Worm (Caenorhabditis elegans): ENCODE data around the gene pcm-1.
A peak's percentile ranks its signal among the peaks of the same experiment; 100 is the strongest.

The pcm-1 gene

DNA sequence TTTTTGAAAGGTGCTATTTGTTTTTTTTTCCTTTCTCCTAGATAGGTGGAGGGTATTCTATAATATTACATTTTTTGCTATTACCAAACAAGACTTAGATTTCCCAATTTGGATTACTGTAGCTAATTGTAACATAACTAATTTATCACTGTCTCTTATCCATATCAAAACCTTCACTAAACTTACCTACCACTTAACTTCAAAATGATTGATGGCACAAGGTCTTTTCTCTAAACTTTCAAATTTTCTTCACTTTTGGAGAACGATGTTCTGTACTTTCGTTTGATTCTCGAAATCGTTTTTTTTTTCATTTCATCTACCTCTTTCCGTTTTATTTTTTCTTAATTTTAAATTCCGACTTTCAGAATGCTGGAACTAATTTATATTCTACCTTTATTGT lies 19.7 kb upstream of the pcm-1 start, which contains the start of gene dhs-16:
Gene dhs-16 (plus strand): TSS at position 366 of the 400 bp plus-strand sequence.
- no peak for TF ChIP-seq mdl-1 (tag; optimal IDR thresholded peaks at IDR 0.05)

DNA sequence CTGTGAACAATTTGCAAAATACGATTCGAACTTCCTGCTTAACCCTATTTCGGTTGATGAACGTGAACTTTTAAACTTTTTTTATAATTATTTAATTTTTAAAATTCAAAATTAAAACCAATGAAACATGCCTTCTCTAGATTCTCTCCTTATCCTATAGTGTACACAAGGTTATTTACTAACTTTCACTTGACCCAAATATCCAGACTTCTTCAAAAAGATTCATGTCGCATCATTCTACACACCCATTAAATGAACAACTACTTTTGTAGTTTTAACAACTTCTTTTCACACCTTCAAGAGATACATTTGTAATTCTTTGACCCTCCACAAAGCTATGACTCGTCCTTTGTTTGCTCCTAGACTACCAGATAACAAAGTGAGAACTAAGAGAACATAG lies 19.0 kb upstream of the pcm-1 start:
- TF ChIP-seq sea-2 (GFP tag; optimal IDR thresholded peaks at IDR 0.05) (no peak), nhr-23 (tag; optimal IDR thresholded peaks at IDR 0.05) (peak; percentile 72)

DNA sequence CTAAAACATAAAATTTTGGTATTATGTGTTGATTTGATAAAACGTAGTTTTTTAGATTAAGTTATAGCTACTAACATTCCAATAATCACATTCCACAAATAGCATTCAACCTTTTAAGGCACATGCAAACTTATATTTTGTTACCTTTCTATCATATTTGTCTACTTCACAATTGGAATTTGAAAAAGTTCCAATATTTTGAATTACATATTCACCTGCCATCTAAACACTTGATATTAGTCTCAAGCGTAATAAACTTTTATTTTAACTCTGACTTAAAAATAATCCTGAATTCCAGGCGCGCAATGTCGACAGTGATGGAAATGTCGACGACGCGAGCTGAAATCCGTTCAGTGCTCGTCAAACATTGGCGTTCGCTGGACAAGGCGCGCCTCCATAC lies 12.0 kb upstream of the pcm-1 start, which contains the start of gene acy-2:
Gene acy-2 (plus strand): TSS at position 301 of the 400 bp plus-strand sequence.
- TF ChIP-seq ZK546.5 (tag; optimal IDR thresholded peaks at IDR 0.05) (no peak), nhr-237 (tag; optimal IDR thresholded peaks at IDR 0.05) (no peak), unc-62 (GFP tag; optimal IDR thresholded peaks at IDR 0.05) (no peak), nhr-11 (tag; optimal IDR thresholded peaks at IDR 0.05) (no peak), elt-2 (tag; optimal IDR thresholded peaks at IDR 0.05) (no peak), ztf-4 (tag; optimal IDR thresholded peaks at IDR 0.05) (no peak), unc-39 (tag; optimal IDR thresholded peaks at IDR 0.05) (no peak), lin-39 (tag; optimal IDR thresholded peaks at IDR 0.05) (no peak), ceh-9 (tag; optimal IDR thresholded peaks at IDR 0.05) (no peak), ceh-82 (tag; optimal IDR thresholded peaks at IDR 0.05) (no peak), nhr-23 (tag; optimal IDR thresholded peaks at IDR 0.05) (no peak), hmg-11 (tag; optimal IDR thresholded peaks at IDR 0.05) (no peak), ama-1 (optimal IDR thresholded peaks at IDR 0.05) (no peak), elt-1 (tag; optimal IDR thresholded peaks at IDR 0.05) (no peak)

DNA sequence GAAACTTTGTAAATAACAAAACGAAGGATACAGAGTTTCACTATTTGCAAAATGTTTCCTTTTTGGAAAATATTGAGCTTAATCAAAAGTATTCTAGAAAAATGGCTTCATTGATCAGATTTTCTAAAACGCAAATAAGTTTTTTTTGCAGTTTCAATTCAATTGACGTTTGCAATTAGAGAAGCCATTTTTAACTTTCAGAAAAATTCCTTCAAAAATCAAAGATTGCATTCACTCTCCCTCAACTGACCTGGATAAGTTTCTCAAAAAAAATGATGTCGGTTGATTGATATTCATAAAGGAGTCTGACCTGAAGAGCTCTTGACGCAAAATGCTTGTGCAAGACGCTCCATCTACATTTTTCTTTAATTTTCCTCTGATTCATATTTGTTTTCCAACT lies 10.0 kb upstream of the pcm-1 start:
- TF ChIP-seq nhr-11 (tag; optimal IDR thresholded peaks at IDR 0.05), result no peak
- no peak for TF ChIP-seq egl-27 (tag; optimal IDR thresholded peaks at IDR 0.05)

DNA sequence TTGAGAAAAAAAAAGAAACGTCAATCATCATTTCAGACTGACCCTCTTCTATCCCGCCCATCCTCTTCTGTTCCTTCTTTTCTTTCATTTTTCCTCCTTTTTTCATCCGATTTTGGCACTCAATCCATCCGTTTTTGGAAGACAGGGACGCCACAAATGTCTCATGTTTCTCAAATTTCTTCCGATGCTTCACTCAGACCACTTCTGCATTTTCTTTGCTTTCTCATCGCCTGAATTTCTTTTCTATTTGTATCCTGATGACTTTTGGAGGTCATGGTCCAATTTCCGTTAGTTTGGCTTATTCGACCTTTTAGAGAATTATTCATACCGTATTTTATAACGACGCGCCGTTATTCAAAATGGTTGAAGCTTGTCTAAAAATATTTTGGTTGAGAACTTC lies 8.9 kb upstream of the pcm-1 start:
- TF ChIP-seq nhr-76 (tag; optimal IDR thresholded peaks at IDR 0.05) (no peak), ceh-16 (tag; optimal IDR thresholded peaks at IDR 0.05) (no peak), lsy-12 (tag; optimal IDR thresholded peaks at IDR 0.05) (no peak), nhr-23 (tag; optimal IDR thresholded peaks at IDR 0.05) (no peak), egl-5 (tag; optimal IDR thresholded peaks at IDR 0.05) (no peak), nhr-43 (tag; optimal IDR thresholded peaks at IDR 0.05; ENCODE audit: poor library complexity, severe bottlenecking) (no peak), daf-12 (tag; optimal IDR thresholded peaks at IDR 0.05) (no peak), ztf-11 (tag; optimal IDR thresholded peaks at IDR 0.05) (no peak), egl-27 (tag; optimal IDR thresholded peaks at IDR 0.05) (no peak), fkh-10 (GFP tag; optimal IDR thresholded peaks at IDR 0.05) (no peak), lin-15B (tag; optimal IDR thresholded peaks at IDR 0.05) (no peak), jun-1 (tag; optimal IDR thresholded peaks at IDR 0.05) (no peak), nhr-11 (tag; optimal IDR thresholded peaks at IDR 0.05) (no peak), ceh-9 (tag; optimal IDR thresholded peaks at IDR 0.05) (no peak), nhr-25 (tag; optimal IDR thresholded peaks at IDR 0.05) (no peak), pqm-1 (tag; optimal IDR thresholded peaks at IDR 0.05) (no peak), ceh-28 (tag; optimal IDR thresholded peaks at IDR 0.05) (no peak), eor-1 (tag; optimal IDR thresholded peaks at IDR 0.05) (no peak), fos-1 (tag; optimal IDR thresholded peaks at IDR 0.05) (no peak)

DNA sequence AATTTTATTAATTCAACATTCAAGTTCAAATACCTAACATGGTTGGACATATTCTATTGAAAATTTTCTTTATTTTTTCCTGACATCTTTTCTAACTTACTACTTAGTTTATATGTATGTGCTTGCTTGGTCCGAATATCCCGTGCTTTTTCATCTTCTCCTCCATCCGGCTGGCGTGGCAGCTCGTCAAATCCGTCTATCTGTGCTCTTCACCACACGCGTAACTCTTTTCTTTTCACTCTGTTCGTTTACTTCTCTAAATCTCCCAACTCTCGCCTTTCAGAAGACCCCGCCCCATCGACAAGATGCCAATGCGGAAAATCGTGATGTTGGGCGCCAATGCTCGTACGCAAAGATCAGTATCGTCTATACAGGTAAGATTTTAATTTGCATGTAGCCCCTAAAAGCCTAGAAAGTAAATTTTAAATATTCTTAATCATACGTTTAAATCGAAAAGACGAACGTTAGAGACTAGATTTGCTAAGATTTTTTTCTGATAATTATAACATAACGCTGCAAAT lies 1.0 kb upstream of the pcm-1 start:
- no peak for TF ChIP-seq fos-1 (tag; optimal IDR thresholded peaks at IDR 0.05)
- TF ChIP-seq lin-39 (tag; optimal IDR thresholded peaks at IDR 0.05), result peak; percentile 36
- peak; percentile 53 for TF ChIP-seq nfya-1 (tag; optimal IDR thresholded peaks at IDR 0.05; ENCODE audit: insufficient read depth)

Data from whole organism, L3 larva.